Worm (Caenorhabditis elegans) whole organism, L4 larva: Measurements from ENCODE around the gene C03B1.6.

Experiments
- F37D6.2 ChIP-seq: sonication (generic microtip); optimal IDR thresholded peaks from 2 replicates; lab custom pipeline; 2016; ENCODE audit warnings: mild to moderate bottlenecking, missing genetic modification characterization, missing compliant biosample characterization
- R02D3.7 ChIP-seq: fragments of 150-350 bp; sonication (generic microtip); optimal IDR thresholded peaks from 3 replicates; lab custom pipeline; 2014; ENCODE audit warnings: missing biosample characterization, missing genetic modification characterization
- ZK337.2 ChIP-seq: fragments of 200-800 bp; sonication (Bioruptor generic); IDR thresholded peaks from 2 replicates; pipeline ENCODE4 v1.3.6; 2022; ENCODE audit warnings: missing genetic modification reagents, missing genetic modification characterization, missing compliant biosample characterization
- aha-1 ChIP-seq: fragments of 150-350 bp; peaks from one replicate; lab custom pipeline; 2014; ENCODE audit warnings: missing biosample characterization, missing genetic modification characterization
- aly-2 ChIP-seq: sonication (generic microtip); optimal IDR thresholded peaks from 2 replicates; lab custom pipeline; 2018; ENCODE audit warnings: missing biosample characterization, missing genetic modification characterization
- ama-1 ChIP-seq: fragments of 150-350 bp; optimal IDR thresholded peaks from 2 replicates; lab custom pipeline; 2014; ENCODE audit warnings: inconsistent platforms, mixed read lengths
- ceh-32 ChIP-seq: sonication (generic microtip); optimal IDR thresholded peaks from 2 replicates; lab custom pipeline; 2016; ENCODE audit warnings: mild to moderate bottlenecking, missing genetic modification characterization, missing compliant biosample characterization; ENCODE audit not compliant: poor library complexity
- cey-2 ChIP-seq: sonication (generic microtip); optimal IDR thresholded peaks from 3 replicates; lab custom pipeline; 2017; ENCODE audit warnings: missing genetic modification characterization, mild to moderate bottlenecking, missing compliant biosample characterization, antibody characterized with exemption, borderline replicate concordance; ENCODE audit not compliant: insufficient read depth
- ctbp-1 ChIP-seq: fragments of 200-800 bp; sonication (Bioruptor generic); IDR thresholded peaks from 2 replicates; pipeline ENCODE4 v1.3.6; 2022; ENCODE audit warnings: missing genetic modification reagents, missing genetic modification characterization, missing compliant biosample characterization
- daf-16 ChIP-seq, 3 experiments: sonication (generic microtip); optimal IDR thresholded peaks; 2 replicates each; lab custom pipeline; 2016 to 2017; ENCODE audit warnings: missing genetic modification characterization in 3 of 3, missing genetic modification reagents in 3 of 3, mild to moderate bottlenecking in 2 of 3, missing compliant biosample characterization in 2 of 3, missing biosample characterization in 1 of 3, moderate library complexity in 1 of 3
- daf-8 ChIP-seq: fragments of 200-800 bp; sonication (Bioruptor generic); IDR thresholded peaks from 2 replicates; pipeline ENCODE4 v1.3.6; 2022; ENCODE audit warnings: missing genetic modification characterization, missing compliant biosample characterization
- dmd-6 ChIP-seq: fragments of 200-800 bp; sonication (Bioruptor generic); IDR thresholded peaks from 2 replicates; pipeline ENCODE4 v1.3.6; 2022; ENCODE audit warnings: missing genetic modification reagents, missing genetic modification characterization, missing compliant biosample characterization
- dve-1 ChIP-seq: sonication (generic microtip); optimal IDR thresholded peaks from 2 replicates; lab custom pipeline; 2017; ENCODE audit warnings: antibody characterized with exemption, mild to moderate bottlenecking, missing genetic modification characterization, missing compliant biosample characterization; ENCODE audit not compliant: insufficient read depth
- egl-27 ChIP-seq: sonication (generic microtip); optimal IDR thresholded peaks from 3 replicates; lab custom pipeline; 2017; ENCODE audit warnings: missing biosample characterization, missing genetic modification reagents, missing genetic modification characterization
- egl-43 ChIP-seq: fragments of 200-800 bp; sonication (Bioruptor generic); IDR thresholded peaks from 2 replicates; pipeline ENCODE4 v1.3.6; 2022; ENCODE audit warnings: missing genetic modification reagents, missing genetic modification characterization, missing compliant biosample characterization
- fos-1 ChIP-seq: fragments of 150-350 bp; optimal IDR thresholded peaks from 2 replicates; lab custom pipeline; 2014; ENCODE audit warnings: missing biosample characterization, missing genetic modification characterization
- hlh-11 ChIP-seq: fragments of 200-800 bp; sonication (Bioruptor generic); optimal IDR thresholded peaks from 2 replicates; lab custom pipeline; 2018; ENCODE audit warnings: mild to moderate bottlenecking, missing genetic modification characterization, missing compliant biosample characterization
- hmg-1.1 ChIP-seq: fragments of 200-800 bp; sonication (Bioruptor generic); IDR thresholded peaks from 2 replicates; pipeline ENCODE4 v1.3.6; 2022; ENCODE audit warnings: missing genetic modification reagents, missing genetic modification characterization, missing compliant biosample characterization
- lin-15B ChIP-seq: fragments of 150-350 bp; sonication (generic microtip); optimal IDR thresholded peaks from 3 replicates; lab custom pipeline; 2014; ENCODE audit warnings: missing biosample characterization, missing genetic modification characterization
- lin-38 ChIP-seq: fragments of 200-800 bp; sonication (Bioruptor generic); IDR thresholded peaks from 2 replicates; pipeline ENCODE4 v1.3.6; 2022; ENCODE audit warnings: missing genetic modification reagents, missing genetic modification characterization, missing compliant biosample characterization
- nhr-11 ChIP-seq: fragments of 150-350 bp; optimal IDR thresholded peaks from 2 replicates; lab custom pipeline; 2014; ENCODE audit warnings: missing biosample characterization, missing genetic modification characterization
- nhr-111 ChIP-seq: fragments of 200-800 bp; sonication (Bioruptor generic); optimal IDR thresholded peaks from 2 replicates; lab custom pipeline; 2018; ENCODE audit warnings: mild to moderate bottlenecking, missing genetic modification characterization, missing compliant biosample characterization
- nhr-41 ChIP-seq: fragments of 200-800 bp; sonication (Bioruptor generic); IDR thresholded peaks from 2 replicates; pipeline ENCODE4 v1.3.6; 2022; ENCODE audit warnings: missing genetic modification reagents, missing genetic modification characterization, missing compliant biosample characterization
- nhr-42 ChIP-seq: fragments of 200-800 bp; sonication (Bioruptor generic); IDR thresholded peaks from 2 replicates; pipeline ENCODE4 v1.3.6; 2022; ENCODE audit warnings: missing genetic modification characterization, missing compliant biosample characterization
- nhr-6 ChIP-seq: fragments of 150-350 bp; optimal IDR thresholded peaks from 2 replicates; lab custom pipeline; 2014; ENCODE audit warnings: missing biosample characterization, missing genetic modification characterization
- php-3 ChIP-seq: fragments of 200-800 bp; sonication (Bioruptor generic); IDR thresholded peaks from 2 replicates; pipeline ENCODE4 v1.3.6; 2022; ENCODE audit warnings: missing genetic modification reagents, missing genetic modification characterization, missing compliant biosample characterization
- pqm-1 ChIP-seq: sonication (generic microtip); optimal IDR thresholded peaks from 2 replicates; lab custom pipeline; 2017; ENCODE audit warnings: missing biosample characterization, missing genetic modification characterization
- set-16 ChIP-seq: fragments of 200-800 bp; sonication (Bioruptor generic); IDR thresholded peaks from 2 replicates; pipeline ENCODE4 v1.3.6; 2022; ENCODE audit warnings: missing genetic modification reagents, missing genetic modification characterization, missing compliant biosample characterization
- skn-1 ChIP-seq: fragments of 150-350 bp; optimal IDR thresholded peaks from 2 replicates; lab custom pipeline; 2014; ENCODE audit warnings: missing biosample characterization, missing genetic modification characterization
- spr-1 ChIP-seq: sonication (generic microtip); optimal IDR thresholded peaks from 2 replicates; lab custom pipeline; 2016; ENCODE audit warnings: mild to moderate bottlenecking, missing genetic modification characterization, missing compliant biosample characterization
- spr-3 ChIP-seq: fragments of 200-800 bp; sonication (Bioruptor generic); optimal IDR thresholded peaks from 2 replicates; lab custom pipeline; 2018; ENCODE audit warnings: mild to moderate bottlenecking, missing genetic modification characterization, missing compliant biosample characterization
- unc-62 ChIP-seq, 3 experiments: fragments of 150-350 bp in 1 of 3; sonication (generic microtip); optimal IDR thresholded peaks in 2 of 3; peaks in 1 of 3; 1 replicate in 1 of 3; 2 replicates in 2 of 3; lab custom pipeline; 2014 to 2017; ENCODE audit warnings: missing biosample characterization in 3 of 3, missing genetic modification characterization in 3 of 3, missing genetic modification reagents in 3 of 3, missing genotype in 1 of 3
- zfp-3 ChIP-seq: fragments of 200-800 bp; sonication (Bioruptor generic); conservative IDR thresholded peaks from 2 replicates; pipeline ENCODE4 v1.3.6; 2022; ENCODE audit warnings: missing genetic modification reagents, missing genetic modification characterization, missing compliant biosample characterization

Gene C03B1.6

DNA sequence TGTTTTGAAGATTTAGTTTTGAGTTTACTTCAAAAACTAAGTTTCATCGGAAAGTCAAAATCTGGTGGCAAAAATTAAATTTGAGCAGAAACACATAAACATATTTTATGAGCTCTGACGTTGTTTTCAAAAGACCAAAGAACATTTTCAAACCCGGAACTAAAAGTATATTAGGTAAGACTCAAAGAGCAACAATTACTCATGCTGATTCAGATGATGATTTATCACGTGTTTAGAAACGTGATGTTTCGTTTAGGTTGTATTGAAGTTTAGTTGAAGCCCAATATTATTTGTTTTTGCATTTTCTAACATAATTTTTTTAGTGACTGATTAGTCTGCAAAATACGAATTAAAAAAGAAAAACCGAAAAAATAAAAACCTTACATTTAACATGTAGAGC lies 3.6 kb downstream of the C03B1.6 start:
- TF ChIP-seq skn-1: no peak
- TF ChIP-seq nhr-111: no peak
- no peak for TF ChIP-seq egl-27
- TF ChIP-seq unc-62 (GFP tag; optimal IDR thresholded peaks at IDR 0.05 in 1 of 2; lab: Kevin White, UChicago): peak in 1 of 2 experiments; percentile 25
- TF ChIP-seq unc-62 (tag; optimal IDR thresholded peaks at IDR 0.05; lab: Kevin White, UChicago): no peak
- no peak for TF ChIP-seq daf-8
- no peak for TF ChIP-seq pqm-1 (tag; lab: Kevin White, UChicago)

DNA sequence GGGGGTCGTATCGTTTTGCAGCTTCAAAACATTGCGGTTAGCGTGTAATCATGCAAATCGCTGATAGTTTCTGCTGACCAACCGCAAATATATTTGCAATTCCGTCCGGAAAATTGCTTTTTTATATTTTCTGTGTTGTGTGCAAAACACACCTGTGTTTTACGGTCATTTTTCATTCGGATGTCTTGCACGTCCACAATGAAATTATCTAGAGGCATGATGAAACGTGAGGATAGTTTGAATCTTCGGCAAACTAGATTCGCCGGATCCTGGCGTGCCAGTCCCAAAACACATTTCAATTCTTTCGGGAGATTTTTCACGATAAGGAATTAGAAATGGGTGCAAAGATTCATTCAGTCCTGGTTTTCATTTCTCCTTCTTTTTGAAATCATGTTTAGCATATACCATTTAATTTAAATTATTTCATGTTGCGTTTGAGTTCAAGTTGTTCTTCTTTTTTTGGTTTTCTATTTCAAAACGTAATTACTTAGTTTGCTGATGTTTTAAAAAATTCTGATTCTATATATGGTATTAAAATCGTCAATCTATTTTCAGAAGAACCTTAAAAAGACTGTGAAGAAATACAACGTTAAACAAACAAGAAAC lies 5.0 kb downstream of the C03B1.6 start, which contains the start of gene C03B1.5:
Gene C03B1.5, plus strand, starts transcription at position 556 of the 606 bp plus-strand sequence.
- no peak for TF ChIP-seq daf-16 (GFP tag; optimal IDR thresholded peaks at IDR 0.05; lab: Kevin White, UChicago)
- peak; percentile 31 for TF ChIP-seq daf-16 (tag; optimal IDR thresholded peaks at IDR 0.05; lab: Kevin White, UChicago)
- no peak for TF ChIP-seq dve-1 (tag; lab: Kevin White, UChicago)
- peak; percentile 87 for TF ChIP-seq aha-1 (tag; lab: Kevin White, UChicago)

DNA sequence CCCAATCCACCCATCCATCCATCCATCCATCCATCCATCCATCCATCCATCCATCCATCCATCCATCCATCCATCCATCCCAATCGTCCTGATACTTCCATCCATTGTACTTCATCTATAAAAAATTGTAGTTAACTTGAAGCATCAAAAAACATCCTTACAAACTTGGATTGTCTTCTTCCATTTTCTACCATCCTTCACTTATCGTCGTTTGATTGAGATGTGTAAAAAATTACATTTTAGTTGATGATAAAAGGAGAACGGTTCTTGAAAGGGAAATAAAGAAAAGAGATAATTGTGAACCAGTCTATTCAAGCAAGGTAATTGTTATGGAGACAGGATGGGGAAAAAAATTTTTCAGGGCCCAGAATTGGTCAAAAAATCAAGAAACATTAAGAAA lies 7.7 kb downstream of the C03B1.6 start, which contains the start of gene C03B1.10:
Gene C03B1.10, minus strand, starts transcription at position 101 of the 400 bp plus-strand sequence.
- TF ChIP-seq unc-62 (GFP tag; optimal IDR thresholded peaks at IDR 0.05 in 1 of 2; lab: Kevin White, UChicago) (peak in 1 of 2 experiments; percentile 25), unc-62 (tag; optimal IDR thresholded peaks at IDR 0.05; lab: Kevin White, UChicago) (no peak), nhr-42 (GFP tag; lab: Robert Waterston, UW) (no peak)

DNA sequence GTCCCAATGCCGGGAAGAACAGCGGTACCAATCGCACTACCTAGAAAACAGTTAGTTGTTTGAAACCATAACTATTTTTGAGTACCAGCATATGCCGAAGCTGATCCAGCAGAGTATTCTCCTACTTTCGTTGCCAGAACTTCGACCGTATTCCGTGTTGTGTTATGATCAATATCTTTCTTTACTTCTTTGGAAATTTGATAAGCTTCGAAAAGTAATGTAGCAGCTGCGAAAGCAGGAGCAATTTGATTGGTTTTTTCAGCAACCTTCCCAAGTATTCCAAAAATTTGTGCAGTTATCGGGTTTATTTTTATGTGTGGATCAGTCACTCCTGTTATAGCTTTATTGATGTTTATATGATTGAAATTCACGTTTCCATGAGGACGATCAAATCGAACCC lies 10.0 kb downstream of the C03B1.6 start:
- no peak for TF ChIP-seq nhr-11 (tag; lab: Kevin White, UChicago)
- no peak for TF ChIP-seq daf-16 (GFP tag; optimal IDR thresholded peaks at IDR 0.05; lab: Kevin White, UChicago)
- no peak for TF ChIP-seq daf-16 (tag; optimal IDR thresholded peaks at IDR 0.05; lab: Kevin White, UChicago)
- TF ChIP-seq aha-1 (tag; lab: Kevin White, UChicago): peak; percentile 97
- TF ChIP-seq unc-62 (GFP tag; optimal IDR thresholded peaks at IDR 0.05 in 1 of 2; lab: Kevin White, UChicago): no peak
- no peak for TF ChIP-seq unc-62 (tag; optimal IDR thresholded peaks at IDR 0.05; lab: Kevin White, UChicago)

DNA sequence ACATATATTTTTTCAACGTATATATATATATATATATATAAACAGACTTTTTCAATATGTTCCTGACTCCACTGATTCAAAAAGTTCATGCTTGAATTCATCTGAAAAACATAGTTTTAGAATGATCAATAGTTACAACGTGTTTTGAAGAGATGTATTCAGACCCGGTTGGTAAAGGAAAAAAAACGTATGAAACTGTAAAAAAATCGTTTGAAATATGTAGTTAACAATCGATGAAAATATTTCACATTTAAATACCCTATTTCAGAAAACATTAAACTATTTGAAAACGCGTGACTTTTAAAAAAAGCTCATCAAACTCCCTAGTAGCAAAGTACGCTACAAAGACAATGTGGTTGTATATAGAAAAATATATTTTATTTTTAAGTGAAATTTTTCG lies 10.5 kb downstream of the C03B1.6 start, which contains the start of gene C03B1.14:
Gene C03B1.14, minus strand, starts transcription at position 101 of the 400 bp plus-strand sequence.
- no peak for TF ChIP-seq lin-15B
- no peak for TF ChIP-seq ZK337.2 (GFP tag; lab: Robert Waterston, UW)
- no peak for TF ChIP-seq egl-43 (GFP tag; lab: Robert Waterston, UW)
- no peak for TF ChIP-seq aly-2 (tag; lab: Kevin White, UChicago)
- no peak for TF ChIP-seq fos-1 (tag; lab: Kevin White, UChicago)
- no peak for TF ChIP-seq nhr-42 (GFP tag; lab: Robert Waterston, UW)
- no peak for TF ChIP-seq R02D3.7
- no peak for TF ChIP-seq spr-3
- TF ChIP-seq ctbp-1 (GFP tag; lab: Robert Waterston, UW): no peak

DNA sequence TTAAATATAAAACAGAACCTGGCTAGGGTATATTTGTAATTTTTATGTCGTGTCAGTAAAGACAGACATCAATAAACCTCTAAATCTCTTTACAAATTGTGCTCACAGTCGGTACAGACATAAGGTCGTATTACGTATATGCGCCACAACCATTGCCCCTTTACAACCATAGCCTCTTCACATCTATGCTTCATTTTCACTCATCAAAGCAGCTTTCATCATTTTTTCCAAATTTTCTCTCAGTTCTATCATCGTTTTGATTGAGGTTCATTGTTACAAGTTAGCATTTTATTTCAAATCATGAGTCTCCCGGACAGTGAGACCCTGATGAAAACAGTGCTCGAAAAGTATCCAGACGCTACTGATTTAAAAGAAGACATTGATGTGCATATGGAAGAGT lies 14.1 kb downstream of the C03B1.6 start, which contains the start of gene C03B1.4:
Gene C03B1.4, plus strand, starts transcription at position 301 of the 400 bp plus-strand sequence.
- TF ChIP-seq ama-1 (lab: Kevin White, UChicago) (no peak), ceh-32 (tag; lab: Kevin White, UChicago) (no peak), php-3 (GFP tag; lab: Robert Waterston, UW) (no peak), spr-3 (no peak), aha-1 (tag; lab: Kevin White, UChicago) (no peak), nhr-41 (GFP tag; lab: Robert Waterston, UW) (no peak), set-16 (GFP tag; lab: Robert Waterston, UW) (no peak), nhr-6 (tag; lab: Kevin White, UChicago) (no peak), lin-15B (no peak), pqm-1 (tag; lab: Kevin White, UChicago) (no peak), egl-27 (no peak), nhr-11 (tag; lab: Kevin White, UChicago) (no peak), R02D3.7 (no peak)

DNA sequence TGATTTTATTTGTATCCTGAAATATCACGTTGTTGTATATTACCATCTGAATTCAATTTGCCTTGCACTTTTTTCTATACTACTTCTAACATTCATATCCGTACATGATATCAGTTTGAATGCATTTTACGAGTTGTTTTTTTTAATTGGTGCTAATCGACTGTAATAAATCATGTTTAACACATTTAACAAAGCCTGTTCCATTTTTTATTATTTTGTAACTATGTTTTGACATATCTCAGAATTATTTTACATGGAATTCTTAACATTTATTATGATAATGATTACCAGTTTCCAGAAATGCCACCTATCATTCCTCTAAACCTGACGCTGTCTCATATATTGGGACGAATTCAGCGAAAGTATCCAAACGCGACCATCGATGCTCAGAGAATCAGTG lies 15.6 kb downstream of the C03B1.6 start, which contains the start of gene C03B1.3:
Gene C03B1.3, plus strand, starts transcription at position 301 of the 400 bp plus-strand sequence.
- TF ChIP-seq cey-2: no peak
- no peak for TF ChIP-seq dmd-6 (GFP tag; lab: Robert Waterston, UW)
- TF ChIP-seq hmg-1.1 (GFP tag; lab: Robert Waterston, UW): no peak
- no peak for TF ChIP-seq spr-3
- TF ChIP-seq spr-1: no peak
- no peak for TF ChIP-seq lin-38 (GFP tag; lab: Robert Waterston, UW)
- no peak for TF ChIP-seq hlh-11 (tag; lab: Kevin White, UChicago)
- TF ChIP-seq aly-2 (tag; lab: Kevin White, UChicago): no peak
- no peak for TF ChIP-seq zfp-3 (GFP tag; lab: Robert Waterston, UW)
- TF ChIP-seq F37D6.2 (tag; lab: Kevin White, UChicago): no peak
